Fruit fly (Drosophila melanogaster) whole organism, embryonic: ENCODE data around the gene CG11382.

Source experiments
- Awh ChIP-seq: fragments of 200-800 bp; sonication (Bioruptor generic); IDR thresholded peaks from 2 replicates; pipeline ENCODE4, ENCODE4 v1.3.6; 2022; ENCODE audit warnings: missing biosample characterization, missing genetic modification characterization
- B-H1 ChIP-seq: fragments of 200-800 bp; sonication (Bioruptor generic); IDR thresholded peaks from 3 replicates; pipeline ENCODE4 v1.3.6; 2022; ENCODE audit warnings: missing biosample characterization, missing genetic modification characterization
- CG1024 ChIP-seq: fragments of 200-800 bp; sonication (Bioruptor generic); IDR thresholded peaks from 2 replicates; pipeline ENCODE4 v1.3.6; 2022; ENCODE audit warnings: missing biosample characterization, missing genetic modification characterization
- CG11696 ChIP-seq: fragments of 200-800 bp; sonication (Bioruptor generic); IDR thresholded peaks from 2 replicates; pipeline ENCODE4 v1.3.6; 2022; ENCODE audit warnings: missing biosample characterization, missing genetic modification characterization
- CG11723 ChIP-seq: fragments of 200-800 bp; sonication (Bioruptor generic); optimal IDR thresholded peaks from 2 replicates; lab custom pipeline; 2017; ENCODE audit warnings: missing biosample characterization, mild to moderate bottlenecking, missing genetic modification characterization
- CG13894 ChIP-seq: fragments of 200-800 bp; sonication (Bioruptor generic); optimal IDR thresholded peaks from 3 replicates; lab custom pipeline; 2018; ENCODE audit warnings: missing biosample characterization, mild to moderate bottlenecking, missing genetic modification characterization, moderate library complexity
- CG14014 ChIP-seq: fragments of 200-800 bp; sonication (Bioruptor generic); IDR thresholded peaks from 2 replicates; pipeline ENCODE4 v1.3.6; 2022; ENCODE audit warnings: missing biosample characterization, missing genetic modification characterization
- CG14860 ChIP-seq: fragments of 200-800 bp; sonication (Bioruptor generic); IDR thresholded peaks from 3 replicates; pipeline ENCODE4 v1.3.6; 2022; ENCODE audit warnings: missing biosample characterization, missing genetic modification characterization; ENCODE audit not compliant: partially characterized antibody
- CG15011 ChIP-seq: fragments of 200-800 bp; sonication (Bioruptor generic); optimal IDR thresholded peaks from 3 replicates; lab custom pipeline; 2018; ENCODE audit warnings: missing biosample characterization, mild to moderate bottlenecking, missing genetic modification characterization
- CG15514 ChIP-seq: fragments of 200-800 bp; sonication (Bioruptor generic); optimal IDR thresholded peaks from 3 replicates; lab custom pipeline; 2017; ENCODE audit warnings: missing biosample characterization, missing genetic modification characterization, mild to moderate bottlenecking, moderate library complexity, missing genetic modification reagents
- CG18011 ChIP-seq: fragments of 200-800 bp; sonication (Bioruptor generic); optimal IDR thresholded peaks from 2 replicates; lab custom pipeline; 2017; ENCODE audit warnings: missing biosample characterization, missing genetic modification characterization, mild to moderate bottlenecking, moderate library complexity, missing genotype
- CG18764 ChIP-seq: fragments of 200-800 bp; sonication (Bioruptor generic); optimal IDR thresholded peaks from 3 replicates; lab custom pipeline; 2016; ENCODE audit warnings: missing biosample characterization, missing genetic modification characterization
- CG2199 ChIP-seq: fragments of 200-800 bp; sonication (Bioruptor generic); IDR thresholded peaks from 3 replicates; pipeline ENCODE4 v1.3.6; 2022; ENCODE audit warnings: missing biosample characterization, missing genetic modification characterization
- CG31365 ChIP-seq: fragments of 200-800 bp; sonication (Bioruptor generic); optimal IDR thresholded peaks from 2 replicates; lab custom pipeline; 2018; ENCODE audit warnings: missing biosample characterization, mild to moderate bottlenecking, missing genetic modification characterization
- CG3838 ChIP-seq: fragments of 200-800 bp; sonication (Bioruptor generic); optimal IDR thresholded peaks from 3 replicates; lab custom pipeline; 2016; ENCODE audit warnings: missing biosample characterization, missing genetic modification characterization
- CG4360 ChIP-seq: fragments of 200-800 bp; sonication (Bioruptor generic); IDR thresholded peaks from 2 replicates; pipeline ENCODE4 v1.3.6; 2022; ENCODE audit warnings: missing biosample characterization, missing genetic modification characterization
- CG4617 ChIP-seq: fragments of 200-800 bp; sonication (Bioruptor generic); optimal IDR thresholded peaks from 3 replicates; lab custom pipeline; 2016; ENCODE audit warnings: missing biosample characterization, missing genetic modification characterization, borderline replicate concordance
- CG4854 ChIP-seq: fragments of 200-800 bp; sonication (Bioruptor generic); optimal IDR thresholded peaks from 2 replicates; lab custom pipeline; 2016; ENCODE audit warnings: missing biosample characterization, missing genetic modification characterization, inconsistent platforms
- CG7271 ChIP-seq: fragments of 200-800 bp; sonication (Bioruptor generic); optimal IDR thresholded peaks from 2 replicates; lab custom pipeline; 2018; ENCODE audit warnings: missing biosample characterization, mild to moderate bottlenecking, missing genetic modification characterization, moderate library complexity
- CG7745 ChIP-seq: fragments of 200-800 bp; sonication (Bioruptor generic); optimal IDR thresholded peaks from 2 replicates; lab custom pipeline; 2018; ENCODE audit warnings: missing biosample characterization, mild to moderate bottlenecking, missing genetic modification characterization, moderate library complexity
- CG8359 ChIP-seq: fragments of 200-800 bp; sonication (Bioruptor generic); optimal IDR thresholded peaks from 2 replicates; lab custom pipeline; 2017; ENCODE audit warnings: missing biosample characterization, mild to moderate bottlenecking, missing genetic modification characterization, borderline replicate concordance
- CG8765 ChIP-seq: fragments of 200-800 bp; sonication (Bioruptor generic); IDR thresholded peaks from 2 replicates; pipeline ENCODE4 v1.3.6; 2022; ENCODE audit warnings: missing biosample characterization, missing genetic modification characterization
- CG8944 ChIP-seq: fragments of 200-800 bp; sonication (Bioruptor generic); optimal IDR thresholded peaks from 3 replicates; lab custom pipeline; 2016; ENCODE audit warnings: missing biosample characterization, missing genetic modification characterization
- CG9797 ChIP-seq: fragments of 200-800 bp; sonication (Bioruptor generic); optimal IDR thresholded peaks from 3 replicates; lab custom pipeline; 2018; ENCODE audit warnings: missing biosample characterization, mild to moderate bottlenecking, missing genetic modification characterization
- Dll ChIP-seq: fragments of 200-800 bp; sonication (Bioruptor generic); IDR thresholded peaks from 4 replicates; pipeline ENCODE4 v1.3.6; 2022; ENCODE audit warnings: missing biosample characterization, missing genetic modification characterization; ENCODE audit not compliant: partially characterized antibody
- ERR ChIP-seq: fragments of 200-800 bp; sonication (Bioruptor generic); optimal IDR thresholded peaks from 2 replicates; lab custom pipeline; 2016; ENCODE audit warnings: missing biosample characterization, missing genetic modification characterization
- Hmr ChIP-seq: fragments of 200-800 bp; sonication (Bioruptor generic); optimal IDR thresholded peaks from 3 replicates; lab custom pipeline; 2017; ENCODE audit warnings: mild to moderate bottlenecking, missing biosample characterization, missing genetic modification reagents, missing genetic modification characterization
- Mes4 ChIP-seq: fragments of 200-800 bp; sonication (Bioruptor generic); optimal IDR thresholded peaks from 2 replicates; lab custom pipeline; 2016; ENCODE audit warnings: missing biosample characterization, missing genetic modification characterization
- Poxn ChIP-seq: fragments of 200-800 bp; sonication (Bioruptor generic); IDR thresholded peaks from 2 replicates; pipeline ENCODE4 v1.3.6; 2022; ENCODE audit warnings: missing biosample characterization, missing genetic modification characterization
- Scr ChIP-seq: fragments of 200-800 bp; sonication (Bioruptor generic); IDR thresholded peaks from 2 replicates; pipeline ENCODE4 v1.3.6; 2022; ENCODE audit warnings: missing biosample characterization, missing genetic modification characterization; ENCODE audit not compliant: partially characterized antibody
- Six4 ChIP-seq: fragments of 200-800 bp; sonication (Bioruptor generic); optimal IDR thresholded peaks from 2 replicates; lab custom pipeline; 2016; ENCODE audit warnings: missing biosample characterization, missing genetic modification characterization
- Taf1 ChIP-seq: fragments of 200-800 bp; sonication (Bioruptor generic); IDR thresholded peaks from 2 replicates; pipeline ENCODE4 v1.3.6; 2022; ENCODE audit warnings: missing biosample characterization, missing genetic modification characterization
- Vsx1 ChIP-seq: fragments of 200-800 bp; sonication (Bioruptor generic); optimal IDR thresholded peaks from 2 replicates; lab custom pipeline; 2017; ENCODE audit warnings: missing biosample characterization, mild to moderate bottlenecking, missing genetic modification characterization, missing genetic modification reagents
- YL-1 ChIP-seq: fragments of 200-800 bp; sonication (Bioruptor generic); optimal IDR thresholded peaks from 3 replicates; lab custom pipeline; 2017; ENCODE audit warnings: missing biosample characterization, mild to moderate bottlenecking, missing genetic modification characterization
- al ChIP-seq: fragments of 200-800 bp; sonication (Bioruptor generic); IDR thresholded peaks from 2 replicates; pipeline ENCODE4 v1.3.6; 2022; ENCODE audit warnings: missing biosample characterization, missing genetic modification characterization
- ara ChIP-seq: fragments of 200-800 bp; sonication (Bioruptor generic); IDR thresholded peaks from 2 replicates; pipeline ENCODE4 v1.3.6; 2022; ENCODE audit warnings: missing biosample characterization, missing genetic modification characterization
- bsh ChIP-seq, 2 experiments: fragments of 200-800 bp; sonication (Bioruptor generic); optimal IDR thresholded peaks; 2 replicates each; lab custom pipeline; 2017 to 2018; ENCODE audit warnings: mild to moderate bottlenecking in 2 of 2, missing biosample characterization in 2 of 2, missing genetic modification characterization in 2 of 2, moderate library complexity in 1 of 2
- cad ChIP-seq: fragments of >200 bp; optimal IDR thresholded peaks from 2 replicates; lab custom pipeline; 2017; ENCODE audit warnings: missing biosample characterization, missing genetic modification characterization
- danr ChIP-seq: fragments of 200-800 bp; sonication (Bioruptor generic); IDR thresholded peaks from 2 replicates; pipeline ENCODE4 v1.3.6; 2022; ENCODE audit warnings: missing biosample characterization, missing genetic modification characterization
- en ChIP-seq: fragments of 200-800 bp; sonication (Bioruptor generic); optimal IDR thresholded peaks from 2 replicates; lab custom pipeline; 2016; ENCODE audit warnings: missing biosample characterization, missing genetic modification characterization
- eve ChIP-seq, 2 experiments: fragments of >200 bp; optimal IDR thresholded peaks; 2 replicates each; lab custom pipeline; 2017; ENCODE audit warnings: missing biosample characterization in 2 of 2, missing genetic modification characterization in 2 of 2
- h ChIP-seq: fragments of >200 bp; optimal IDR thresholded peaks from 2 replicates; lab custom pipeline; 2017
- hkb ChIP-seq, 2 experiments: fragments of 200-800 bp in 1 of 2; fragments of >200 bp in 1 of 2; sonication (Bioruptor generic) in 1 of 2; IDR thresholded peaks in 1 of 2; optimal IDR thresholded peaks in 1 of 2; 2 replicates each; pipeline versions ENCODE4 v1.3.6 to Lab custom; 2017 to 2022; ENCODE audit warnings: missing biosample characterization in 1 of 2, missing genetic modification characterization in 1 of 2
- inv ChIP-seq: fragments of 200-800 bp; sonication (Bioruptor generic); IDR thresholded peaks from 2 replicates; pipeline ENCODE4 v1.3.6; 2022; ENCODE audit warnings: missing biosample characterization, missing genetic modification characterization; ENCODE audit not compliant: partially characterized antibody
- kah ChIP-seq: fragments of 200-800 bp; sonication (Bioruptor generic); optimal IDR thresholded peaks from 2 replicates; lab custom pipeline; 2018; ENCODE audit warnings: missing biosample characterization, mild to moderate bottlenecking, missing genetic modification characterization
- knrl ChIP-seq: fragments of 200-800 bp; sonication (Bioruptor generic); IDR thresholded peaks from 3 replicates; pipeline ENCODE4 v1.3.6; 2022; ENCODE audit warnings: missing biosample characterization, missing genetic modification characterization; ENCODE audit not compliant: partially characterized antibody
- ro ChIP-seq: fragments of 200-800 bp; sonication (Bioruptor generic); IDR thresholded peaks from 2 replicates; pipeline ENCODE4 v1.3.6; 2022; ENCODE audit warnings: missing biosample characterization, missing genetic modification characterization
- sd ChIP-seq: fragments of 200-800 bp; sonication (Bioruptor generic); optimal IDR thresholded peaks from 3 replicates; lab custom pipeline; 2018; ENCODE audit warnings: missing biosample characterization, mild to moderate bottlenecking, missing genetic modification characterization, moderate library complexity
- tll ChIP-seq, 2 experiments: fragments of 200-800 bp in 1 of 2; fragments of >200 bp in 1 of 2; sonication (Bioruptor generic) in 1 of 2; optimal IDR thresholded peaks; 2 replicates each; lab custom pipeline; 2017 to 2019; ENCODE audit warnings: missing biosample characterization in 2 of 2, missing genetic modification characterization in 2 of 2, mild to moderate bottlenecking in 1 of 2, moderate library complexity in 1 of 2
- unc-4 ChIP-seq: fragments of 200-800 bp; sonication (Bioruptor generic); IDR thresholded peaks from 2 replicates; pipeline ENCODE4 v1.3.6; 2022; ENCODE audit warnings: missing biosample characterization, missing genetic modification characterization; ENCODE audit not compliant: partially characterized antibody
- wor ChIP-seq: fragments of 200-800 bp; sonication (Bioruptor generic); IDR thresholded peaks from 2 replicates; pipeline ENCODE4 v1.3.6; 2022; ENCODE audit warnings: missing biosample characterization, missing genetic modification characterization

CG11382 gene

dm6 chrX:1171018-1171417 is 38.8 kb upstream of the CG11382 start (continued):
- TF ChIP-seq B-H1 (GFP tag; lab: Robert Waterston, UW) (no peak), al (GFP tag; lab: Robert Waterston, UW) (0 out of 2 replicates have a peak, but pooled peaks have one; percentile 15), wor (GFP tag; lab: Robert Waterston, UW) (no peak), CG11696 (GFP tag; lab: Robert Waterston, UW) (no peak), unc-4 (no peak), CG18011 (GFP tag; lab: Kevin White, UChicago) (no peak), CG4854 (GFP tag; lab: Kevin White, UChicago) (no peak), Awh (GFP tag; lab: Robert Waterston, UW) (no peak), CG7271 (no peak), kah (GFP tag; lab: Kevin White, UChicago) (no peak), CG15514 (GFP tag; lab: Kevin White, UChicago) (peak; percentile 22), sd (tag; lab: Kevin White, UChicago) (no peak), CG2199 (no peak), Mes4 (GFP tag; lab: Kevin White, UChicago) (no peak), inv (no peak), Hmr (GFP tag; lab: Kevin White, UChicago) (peak; percentile 70), ro (no peak), Dll (no peak), CG1024 (GFP tag; lab: Robert Waterston, UW) (no peak), hkb (optimal IDR thresholded peaks at IDR 0.05; lab: Kevin White, UChicago) (no peak), hkb (GFP tag; IDR thresholded peaks at IDR 0.05; lab: Robert Waterston, UW) (0 out of 2 replicates have a peak, but pooled peaks have one; percentile 40), ERR (GFP tag; lab: Kevin White, UChicago) (no peak), knrl (no peak), Scr (GFP tag; lab: Robert Waterston, UW) (no peak), tll (GFP tag; optimal IDR thresholded peaks at IDR 0.05; lab: Kevin White, UChicago) (no peak), danr (no peak), h (no peak), en (GFP tag; lab: Kevin White, UChicago) (no peak), CG3838 (GFP tag; lab: Kevin White, UChicago) (no peak), CG18764 (no peak), CG31365 (tag; lab: Kevin White, UChicago) (no peak), CG9797 (GFP tag; lab: Kevin White, UChicago) (no peak), Taf1 (no peak), CG8359 (GFP tag; lab: Kevin White, UChicago) (no peak), ara (GFP tag; lab: Robert Waterston, UW) (no peak), CG4617 (GFP tag; lab: Kevin White, UChicago) (no peak), YL-1 (GFP tag; lab: Kevin White, UChicago) (no peak), CG15011 (GFP tag; lab: Kevin White, UChicago) (peak; percentile 37), Six4 (GFP tag; lab: Kevin White, UChicago) (no peak), Vsx1 (GFP tag; lab: Kevin White, UChicago) (no peak), CG14014 (GFP tag; lab: Robert Waterston, UW) (no peak), CG4360 (GFP tag; lab: Robert Waterston, UW) (no peak), cad (no peak), Poxn (GFP tag; lab: Robert Waterston, UW) (no peak), CG13894 (no peak), CG7745 (tag; lab: Kevin White, UChicago) (no peak), CG8944 (no peak), bsh (GFP tag; optimal IDR thresholded peaks at IDR 0.05; lab: Kevin White, UChicago) (no peak), CG8765 (GFP tag; lab: Robert Waterston, UW) (no peak), eve (GFP tag; optimal IDR thresholded peaks at IDR 0.05; lab: Kevin White, UChicago) (no peak), CG14860 (GFP tag; lab: Robert Waterston, UW) (no peak), CG11723 (GFP tag; lab: Kevin White, UChicago) (no peak)
